Worm (Caenorhabditis elegans): ENCODE results near the gene cyn-1.

cyn-1 gene

ce11 chrV:14350949-14351348 is 4.9 kb upstream of the cyn-1 start (continued):
- TF ChIP-seq F52B5.7 (tag; optimal IDR thresholded peaks at IDR 0.05) (peak; percentile 46), lin-40 (tag; optimal IDR thresholded peaks at IDR 0.05) (peak; percentile 77), F10E7.11 (tag; optimal IDR thresholded peaks at IDR 0.05) (no peak), ceh-40 (GFP tag; IDR thresholded peaks at IDR 0.05) (0 out of 2 replicates have a peak, but pooled peaks have one; percentile 23), F55B11.4 (tag; optimal IDR thresholded peaks at IDR 0.05; ENCODE audit: borderline replicate concordance, insufficient read depth) (no peak)

ce11 chrV:14351629-14352028 is 4.2 kb upstream of the cyn-1 start, which contains the start of gene vha-13:
Gene vha-13 (plus strand): TSS chrV:14351709.
- TF ChIP-seq F55B11.4 (tag; optimal IDR thresholded peaks at IDR 0.05; ENCODE audit: borderline replicate concordance, insufficient read depth) = no peak
- no peak for TF ChIP-seq attf-6 (GFP tag; IDR thresholded peaks at IDR 0.05)
- peak; percentile 35; the same call in 1 of the 2 replicates for TF ChIP-seq hsf-1 (GFP tag; IDR thresholded peaks at IDR 0.05)
- no peak for TF ChIP-seq rec-8 (tag; optimal IDR thresholded peaks at IDR 0.05)

DNA sequence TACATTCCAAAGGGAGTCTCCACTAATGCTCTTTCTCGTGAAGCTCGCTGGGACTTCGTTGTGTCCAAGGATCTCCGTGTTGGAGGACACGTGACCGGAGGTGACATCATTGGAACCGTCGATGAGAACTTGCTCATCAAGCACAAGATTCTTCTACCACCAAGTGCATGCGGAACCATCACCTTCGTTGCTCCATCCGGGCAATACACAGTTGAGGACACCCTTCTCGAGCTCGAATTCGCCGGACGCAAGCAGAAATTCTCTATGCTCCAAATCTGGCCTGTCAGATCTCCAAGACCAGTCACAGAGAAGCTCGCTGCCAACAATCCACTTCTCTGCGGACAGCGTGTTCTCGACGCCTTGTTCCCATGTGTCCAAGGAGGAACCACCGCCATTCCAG is 3.8 kb upstream of the cyn-1 start:
- TF ChIP-seq aptf-2 (GFP tag; conservative IDR thresholded peaks at IDR 0.05) (no peak), Y95B8A.8 (GFP tag; IDR thresholded peaks at IDR 0.05) (no peak), madf-3 (GFP tag; IDR thresholded peaks at IDR 0.05) (peak; percentile 27; the same call in 1 of the 2 replicates), madf-10 (tag; optimal IDR thresholded peaks at IDR 0.05) (no peak), C17E4.6 (GFP tag; IDR thresholded peaks at IDR 0.05) (no peak), unc-62 (GFP tag; optimal IDR thresholded peaks at IDR 0.05) (no peak), efl-1 (GFP tag; optimal IDR thresholded peaks at IDR 0.05) (no peak), zfh-2 (GFP tag; conservative IDR thresholded peaks at IDR 0.05) (peak; percentile 49; the same call in 1 of the 2 replicates), mel-28 (tag; optimal IDR thresholded peaks at IDR 0.05; ENCODE audit: borderline replicate concordance) (no peak), lin-35 (GFP tag; optimal IDR thresholded peaks at IDR 0.05) (no peak), nfyb-1 (GFP tag; IDR thresholded peaks at IDR 0.05) (0 out of 2 replicates have a peak, but pooled peaks have one; percentile 23), sea-2 (GFP tag; IDR thresholded peaks at IDR 0.05) (no peak), egl-18 (GFP tag; IDR thresholded peaks at IDR 0.05) (0 out of 2 replicates have a peak, but pooled peaks have one; percentile 13), lin-26 (GFP tag; IDR thresholded peaks at IDR 0.05) (0 out of 2 replicates have a peak, but pooled peaks have one; percentile 9), K11D2.4 (GFP tag; IDR thresholded peaks at IDR 0.05) (0 out of 2 replicates have a peak, but pooled peaks have one; percentile 21), dox-1 (GFP tag; IDR thresholded peaks at IDR 0.05) (0 out of 2 replicates have a peak, but pooled peaks have one; percentile 11), let-607 (tag; optimal IDR thresholded peaks at IDR 0.05) (peak in 1 of 2 experiments; percentile 9), dpff-1 (tag; optimal IDR thresholded peaks at IDR 0.05) (peak; percentile 27), tlf-1 (GFP tag; optimal IDR thresholded peaks at IDR 0.05) (no peak), F52B5.7 (tag; optimal IDR thresholded peaks at IDR 0.05) (no peak), hrde-1 (tag; optimal IDR thresholded peaks at IDR 0.05; ENCODE audit: borderline replicate concordance) (no peak), mcd-1 (GFP tag; IDR thresholded peaks at IDR 0.05) (no peak), ceh-79 (tag; optimal IDR thresholded peaks at IDR 0.05) (no peak)

- TF ChIP-seq lag-1 (GFP tag; IDR thresholded peaks at IDR 0.05) (no peak), C17E4.6 (GFP tag; IDR thresholded peaks at IDR 0.05) (no peak), F49E8.2 (tag; optimal IDR thresholded peaks at IDR 0.05; ENCODE audit: insufficient read depth) (no peak), rcor-1 (GFP tag; IDR thresholded peaks at IDR 0.05) (no peak), Y56A3A.18 (GFP tag; IDR thresholded peaks at IDR 0.05) (no peak), ceh-40 (GFP tag; IDR thresholded peaks at IDR 0.05) (no peak), snpc-4 (GFP tag; optimal IDR thresholded peaks at IDR 0.05) (no peak), snpc-4 (tag; optimal IDR thresholded peaks at IDR 0.05) (peak in 3 of 4 experiments; percentile 51 to 63 (median 59)), snpc-1.1 (tag; optimal IDR thresholded peaks at IDR 0.05; ENCODE audit: insufficient read depth) (peak; percentile 15), hmg-20 (GFP tag; IDR thresholded peaks at IDR 0.05) (no peak), Y53F4B.3 (GFP tag; IDR thresholded peaks at IDR 0.05) (no peak), repo-1 (tag; optimal IDR thresholded peaks at IDR 0.05) (peak; percentile 95), tbp1 (GFP tag; optimal IDR thresholded peaks at IDR 0.05) (peak; percentile 54), lin-35 (GFP tag; optimal IDR thresholded peaks at IDR 0.05) (peak in 1 of 3 experiments; percentile 23), pha-4 (tag; optimal IDR thresholded peaks at IDR 0.05) (no peak)
Observed at ce11 chrV:14354258-14354877, 1.5 kb upstream of the cyn-1 start, which contains the start of gene Y49A3A.3. Gene Y49A3A.3 (plus strand): TSS chrV:14354410.

All from whole organism, young adult.